Worm (Caenorhabditis elegans) whole organism, L4 larva: Measurements from ENCODE around the gene C27D6.1.

Experiments
- R02D3.7 ChIP-seq: fragments of 150-350 bp; sonication (generic microtip); optimal IDR thresholded peaks from 3 replicates; lab custom pipeline; 2014; ENCODE audit warnings: missing biosample characterization, missing genetic modification characterization
- fkh-10 ChIP-seq: fragments of 150-350 bp; optimal IDR thresholded peaks from 2 replicates; lab custom pipeline; 2014; ENCODE audit warnings: missing biosample characterization, missing genetic modification reagents, missing genetic modification characterization
- lin-15B ChIP-seq: fragments of 150-350 bp; sonication (generic microtip); optimal IDR thresholded peaks from 3 replicates; lab custom pipeline; 2014; ENCODE audit warnings: missing biosample characterization, missing genetic modification characterization
- mdl-1 ChIP-seq, 2 experiments: fragments of 150-350 bp in 1 of 2; sonication (generic microtip) in 1 of 2; optimal IDR thresholded peaks; 2 replicates each; lab custom pipeline; 2014 to 2017; ENCODE audit warnings: missing biosample characterization in 2 of 2, missing genetic modification characterization in 2 of 2
- nhr-25 ChIP-seq: sonication (generic microtip); optimal IDR thresholded peaks from 2 replicates; lab custom pipeline; 2017; ENCODE audit warnings: missing genetic modification characterization, mild to moderate bottlenecking, missing compliant biosample characterization, antibody characterized with exemption, moderate library complexity, borderline replicate concordance; ENCODE audit not compliant: insufficient read depth
- nhr-6 ChIP-seq: fragments of 150-350 bp; optimal IDR thresholded peaks from 2 replicates; lab custom pipeline; 2014; ENCODE audit warnings: missing biosample characterization, missing genetic modification characterization
- unc-130 ChIP-seq: sonication (generic microtip); optimal IDR thresholded peaks from 2 replicates; lab custom pipeline; 2016; ENCODE audit warnings: missing genetic modification reagents, missing genetic modification characterization, missing compliant biosample characterization

- no peak for TF ChIP-seq lin-15B (tag; lab: Kevin White, UChicago)
- no peak for TF ChIP-seq fkh-10 (GFP tag; lab: Kevin White, UChicago)
- TF ChIP-seq unc-130: no peak
- TF ChIP-seq R02D3.7 (tag; lab: Kevin White, UChicago): no peak
- TF ChIP-seq nhr-25 (tag; lab: Kevin White, UChicago): no peak
- TF ChIP-seq nhr-6 (tag; lab: Kevin White, UChicago): no peak
- TF ChIP-seq mdl-1 (tag; optimal IDR thresholded peaks at IDR 0.05; lab: Kevin White, UChicago): no peak
Observed at ce11 chrII:5176934-5177333, 4.4 kb downstream of the C27D6.1 start.
